Worm (Caenorhabditis elegans) whole organism, L4 larva: Measurements from ENCODE around the gene T19D12.10.

Experiments
- D1046.2 ChIP-seq: fragments of 200-800 bp; sonication (Bioruptor generic); IDR thresholded peaks from 2 replicates; pipeline ENCODE4 v1.3.6; 2022; ENCODE audit warnings: missing genetic modification characterization, missing compliant biosample characterization
- F37D6.2 ChIP-seq: sonication (generic microtip); optimal IDR thresholded peaks from 2 replicates; lab custom pipeline; 2016; ENCODE audit warnings: mild to moderate bottlenecking, missing genetic modification characterization, missing compliant biosample characterization
- F44E2.7 ChIP-seq: fragments of 200-800 bp; sonication (Bioruptor generic); IDR thresholded peaks from 2 replicates; pipeline ENCODE4 v2.1.2; 2022; ENCODE audit warnings: missing genetic modification characterization, missing compliant biosample characterization
- T20F7.1 ChIP-seq: fragments of 200-800 bp; sonication (Bioruptor generic); optimal IDR thresholded peaks from 2 replicates; lab custom pipeline; 2018; ENCODE audit warnings: mild to moderate bottlenecking, missing genetic modification characterization, missing compliant biosample characterization
- Y105C5A.15 ChIP-seq: fragments of 200-800 bp; sonication (Bioruptor generic); IDR thresholded peaks from 2 replicates; pipeline ENCODE4 v1.3.6; 2022; ENCODE audit warnings: missing genetic modification characterization, missing compliant biosample characterization
- ZK337.2 ChIP-seq: fragments of 200-800 bp; sonication (Bioruptor generic); IDR thresholded peaks from 2 replicates; pipeline ENCODE4 v1.3.6; 2022; ENCODE audit warnings: missing genetic modification reagents, missing genetic modification characterization, missing compliant biosample characterization
- aha-1 ChIP-seq: fragments of 150-350 bp; peaks from one replicate; lab custom pipeline; 2014; ENCODE audit warnings: missing biosample characterization, missing genetic modification characterization
- ceh-44 ChIP-seq: fragments of 200-800 bp; sonication (Bioruptor generic); IDR thresholded peaks from 2 replicates; pipeline ENCODE4 v1.3.6; 2022; ENCODE audit warnings: missing genetic modification reagents, missing genetic modification characterization, missing compliant biosample characterization
- ceh-82 ChIP-seq: sonication (generic microtip); optimal IDR thresholded peaks from 2 replicates; lab custom pipeline; 2017; ENCODE audit warnings: missing biosample characterization, missing genetic modification characterization
- dmd-6 ChIP-seq: fragments of 200-800 bp; sonication (Bioruptor generic); IDR thresholded peaks from 2 replicates; pipeline ENCODE4 v1.3.6; 2022; ENCODE audit warnings: missing genetic modification reagents, missing genetic modification characterization, missing compliant biosample characterization
- dmd-8 ChIP-seq: fragments of 200-800 bp; sonication (Bioruptor generic); IDR thresholded peaks from 2 replicates; pipeline ENCODE4 v1.3.6; 2022; ENCODE audit warnings: missing genetic modification characterization, missing compliant biosample characterization
- dpl-1 ChIP-seq: fragments of 150-350 bp; optimal IDR thresholded peaks from 2 replicates; lab custom pipeline; 2014; ENCODE audit warnings: missing biosample characterization, missing genetic modification reagents, missing genetic modification characterization
- egl-43 ChIP-seq: fragments of 200-800 bp; sonication (Bioruptor generic); IDR thresholded peaks from 2 replicates; pipeline ENCODE4 v1.3.6; 2022; ENCODE audit warnings: missing genetic modification reagents, missing genetic modification characterization, missing compliant biosample characterization
- fos-1 ChIP-seq: fragments of 150-350 bp; optimal IDR thresholded peaks from 2 replicates; lab custom pipeline; 2014; ENCODE audit warnings: missing biosample characterization, missing genetic modification characterization
- hif-1 ChIP-seq, 2 experiments: sonication (generic microtip); optimal IDR thresholded peaks; 2 replicates each; lab custom pipeline; 2016 to 2017; ENCODE audit warnings: missing compliant biosample characterization in 2 of 2, missing genetic modification characterization in 2 of 2, missing genetic modification reagents in 2 of 2, missing genotype in 2 of 2, mild to moderate bottlenecking in 1 of 2
- madf-9 ChIP-seq: fragments of 200-800 bp; sonication (Bioruptor generic); conservative IDR thresholded peaks from 2 replicates; pipeline ENCODE4 v1.3.6; 2022; ENCODE audit warnings: missing genetic modification reagents, missing genetic modification characterization, missing compliant biosample characterization
- mdt-29 ChIP-seq: fragments of 200-800 bp; sonication (Bioruptor generic); IDR thresholded peaks from 2 replicates; pipeline ENCODE4 v1.3.6; 2022; ENCODE audit warnings: missing genetic modification reagents, missing genetic modification characterization, missing compliant biosample characterization
- mes-2 ChIP-seq: sonication (generic microtip); optimal IDR thresholded peaks from 2 replicates; lab custom pipeline; 2016; ENCODE audit warnings: missing genotype, mild to moderate bottlenecking, missing genetic modification characterization, missing compliant biosample characterization; ENCODE audit not compliant: poor library complexity, severe bottlenecking
- nhr-11 ChIP-seq: fragments of 150-350 bp; optimal IDR thresholded peaks from 2 replicates; lab custom pipeline; 2014; ENCODE audit warnings: missing biosample characterization, missing genetic modification characterization
- nhr-41 ChIP-seq: fragments of 200-800 bp; sonication (Bioruptor generic); IDR thresholded peaks from 2 replicates; pipeline ENCODE4 v1.3.6; 2022; ENCODE audit warnings: missing genetic modification reagents, missing genetic modification characterization, missing compliant biosample characterization
- nhr-6 ChIP-seq: fragments of 150-350 bp; optimal IDR thresholded peaks from 2 replicates; lab custom pipeline; 2014; ENCODE audit warnings: missing biosample characterization, missing genetic modification characterization
- nhr-77 ChIP-seq: fragments of 150-350 bp; optimal IDR thresholded peaks from 2 replicates; lab custom pipeline; 2014; ENCODE audit warnings: missing biosample characterization, missing genetic modification characterization
- php-3 ChIP-seq: fragments of 200-800 bp; sonication (Bioruptor generic); IDR thresholded peaks from 2 replicates; pipeline ENCODE4 v1.3.6; 2022; ENCODE audit warnings: missing genetic modification reagents, missing genetic modification characterization, missing compliant biosample characterization
- pqm-1 ChIP-seq: sonication (generic microtip); optimal IDR thresholded peaks from 2 replicates; lab custom pipeline; 2017; ENCODE audit warnings: missing biosample characterization, missing genetic modification characterization
- saeg-2 ChIP-seq: fragments of 200-800 bp; sonication (Bioruptor generic); IDR thresholded peaks from 2 replicates; pipeline ENCODE4 v1.3.6; 2022; ENCODE audit warnings: missing genetic modification reagents, missing genetic modification characterization, missing compliant biosample characterization
- sdz-12 ChIP-seq: fragments of 200-800 bp; sonication (Bioruptor generic); optimal IDR thresholded peaks from 2 replicates; lab custom pipeline; 2018; ENCODE audit warnings: mild to moderate bottlenecking, missing genetic modification characterization, missing compliant biosample characterization
- snpc-1.2 ChIP-seq: fragments of 200-800 bp; sonication (Bioruptor generic); IDR thresholded peaks from 2 replicates; pipeline ENCODE4 v1.3.6; 2022; ENCODE audit warnings: missing genetic modification reagents, missing genetic modification characterization, missing compliant biosample characterization
- spr-1 ChIP-seq: sonication (generic microtip); optimal IDR thresholded peaks from 2 replicates; lab custom pipeline; 2016; ENCODE audit warnings: mild to moderate bottlenecking, missing genetic modification characterization, missing compliant biosample characterization
- unc-39 ChIP-seq: sonication (generic microtip); optimal IDR thresholded peaks from 2 replicates; lab custom pipeline; 2017; ENCODE audit warnings: missing biosample characterization, missing genetic modification characterization
- unc-62 ChIP-seq, 3 experiments: fragments of 150-350 bp in 1 of 3; sonication (generic microtip); optimal IDR thresholded peaks in 2 of 3; peaks in 1 of 3; 1 replicate in 1 of 3; 2 replicates in 2 of 3; lab custom pipeline; 2014 to 2017; ENCODE audit warnings: missing biosample characterization in 3 of 3, missing genetic modification characterization in 3 of 3, missing genetic modification reagents in 3 of 3, missing genotype in 1 of 3
- zfp-3 ChIP-seq: fragments of 200-800 bp; sonication (Bioruptor generic); conservative IDR thresholded peaks from 2 replicates; pipeline ENCODE4 v1.3.6; 2022; ENCODE audit warnings: missing genetic modification reagents, missing genetic modification characterization, missing compliant biosample characterization

T19D12.10 gene

ce11 chrII:6642651-6643167 lies 16.0 kb downstream of the T19D12.10 start, which contains the start of gene T19D12.6:
TSS of gene T19D12.6 (minus strand) at chrII:6643117.
- TF ChIP-seq dmd-8 (GFP tag; lab: Robert Waterston, UW) (no peak), fos-1 (tag; lab: Kevin White, UChicago) (no peak), sdz-12 (GFP tag; lab: Kevin White, UChicago) (no peak), ceh-44 (GFP tag; lab: Robert Waterston, UW) (no peak), D1046.2 (GFP tag; lab: Robert Waterston, UW) (no peak), F44E2.7 (GFP tag; lab: Robert Waterston, UW) (no peak), aha-1 (tag; lab: Kevin White, UChicago) (peak; percentile 29), egl-43 (GFP tag; lab: Robert Waterston, UW) (no peak), mdt-29 (GFP tag; lab: Robert Waterston, UW) (no peak), snpc-1.2 (no peak), dpl-1 (no peak), hif-1 (tag; optimal IDR thresholded peaks at IDR 0.05; lab: Kevin White, UChicago) (no peak), php-3 (GFP tag; lab: Robert Waterston, UW) (no peak), unc-39 (tag; lab: Kevin White, UChicago) (no peak), unc-62 (GFP tag; optimal IDR thresholded peaks at IDR 0.05 in 1 of 2; lab: Kevin White, UChicago) (peak in 1 of 2 experiments; percentile 73), unc-62 (tag; optimal IDR thresholded peaks at IDR 0.05; lab: Kevin White, UChicago) (no peak), nhr-11 (tag; lab: Kevin White, UChicago) (no peak), ceh-82 (tag; lab: Kevin White, UChicago) (no peak), spr-1 (no peak)

ce11 chrII:6642180-6642579 lies 16.5 kb downstream of the T19D12.10 start:
- no peak for TF ChIP-seq F37D6.2 (tag; lab: Kevin White, UChicago)
- TF ChIP-seq, all 104 proteins: peak for 0

ce11 chrII:6637854-6638253 lies 20.8 kb downstream of the T19D12.10 start:
- TF ChIP-seq unc-62 (GFP tag; optimal IDR thresholded peaks at IDR 0.05 in 1 of 2; lab: Kevin White, UChicago) (peak in 1 of 2 experiments; percentile 95), unc-62 (tag; optimal IDR thresholded peaks at IDR 0.05; lab: Kevin White, UChicago) (no peak), nhr-11 (tag; lab: Kevin White, UChicago) (no peak)

DNA sequence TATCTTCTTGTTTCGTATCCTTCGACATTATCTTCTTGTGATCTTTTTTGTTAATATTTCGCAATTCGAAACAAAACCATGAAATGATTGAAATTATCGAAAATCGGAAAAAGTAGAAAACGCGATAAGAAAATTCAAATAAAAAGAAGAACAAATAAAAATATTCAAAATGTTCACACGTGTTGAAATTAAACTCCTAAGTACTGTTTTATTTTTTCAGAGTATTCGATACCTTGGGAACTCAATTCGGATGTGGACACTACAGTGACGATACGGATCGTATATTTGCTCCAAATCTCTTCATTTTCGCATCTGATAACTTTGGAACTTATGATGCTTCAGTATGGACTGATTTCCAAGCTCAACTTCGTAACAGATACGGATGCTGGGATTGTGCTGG lies 22.5 kb downstream of the T19D12.10 start, which contains the start of gene T19D12.5:
TSS of gene T19D12.5 (minus strand) at position 101 of the 400 bp plus-strand sequence.
- TF ChIP-seq unc-62 (GFP tag; optimal IDR thresholded peaks at IDR 0.05 in 1 of 2; lab: Kevin White, UChicago), result peak in 1 of 2 experiments; percentile 25
- TF ChIP-seq unc-62 (tag; optimal IDR thresholded peaks at IDR 0.05; lab: Kevin White, UChicago), result no peak
- TF ChIP-seq Y105C5A.15, result no peak
- no peak for TF ChIP-seq saeg-2 (GFP tag; lab: Robert Waterston, UW)
- peak; percentile 78 for TF ChIP-seq aha-1 (tag; lab: Kevin White, UChicago)

DNA sequence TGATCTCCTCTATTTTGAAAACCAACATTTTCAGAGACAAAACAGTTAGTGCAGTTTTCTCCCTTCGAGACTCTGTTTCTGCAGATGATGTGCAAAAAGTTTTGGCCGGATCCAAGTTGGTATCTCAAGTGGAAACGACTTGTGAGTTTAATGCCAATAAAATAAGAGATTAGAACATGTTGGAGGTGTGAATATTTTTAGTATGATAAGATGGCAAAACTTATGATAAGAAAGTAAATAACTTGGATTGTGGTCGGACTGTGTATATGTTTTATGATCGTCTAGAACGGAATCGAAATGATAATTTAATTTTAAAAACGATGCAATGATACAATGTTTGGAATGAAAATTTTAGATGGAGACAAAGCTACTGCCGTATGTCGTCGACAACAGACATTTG lies 26.7 kb downstream of the T19D12.10 start:
- peak; percentile 32 for TF ChIP-seq pqm-1 (tag; lab: Kevin White, UChicago)
- no peak for TF ChIP-seq madf-9
- no peak for TF ChIP-seq nhr-41 (GFP tag; lab: Robert Waterston, UW)
- TF ChIP-seq zfp-3 (GFP tag; lab: Robert Waterston, UW), result no peak
- TF ChIP-seq ZK337.2 (GFP tag; lab: Robert Waterston, UW), result no peak

DNA sequence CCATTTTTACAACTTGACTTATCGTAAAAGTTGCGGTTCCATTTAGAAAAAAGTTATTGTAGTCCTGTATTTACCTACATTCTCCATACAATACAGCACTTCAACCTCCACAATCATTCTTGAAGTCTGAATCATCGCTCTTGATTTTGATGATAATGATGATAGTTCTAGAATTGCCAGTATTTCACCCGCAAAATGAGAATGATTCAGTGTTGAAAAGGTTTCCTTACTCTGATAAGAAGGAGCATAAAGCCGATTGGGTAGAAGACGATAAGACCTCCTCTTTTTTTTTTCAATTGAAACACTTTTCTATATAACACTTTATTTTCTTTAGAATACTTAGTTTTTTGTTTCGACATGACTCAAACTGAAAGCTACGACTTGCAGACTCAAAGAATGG lies 27.9 kb downstream of the T19D12.10 start, which contains the start of gene T19D12.4:
TSS of gene T19D12.4 (plus strand) at position 295 of the 400 bp plus-strand sequence.
- TF ChIP-seq nhr-77 (tag; lab: Kevin White, UChicago) (no peak), nhr-6 (peak; percentile 27), T20F7.1 (no peak), mes-2 (tag; lab: Kevin White, UChicago) (no peak), pqm-1 (tag; lab: Kevin White, UChicago) (peak; percentile 60), dmd-6 (GFP tag; lab: Robert Waterston, UW) (0 out of 2 replicates have a peak, but pooled peaks have one; percentile 10)
